Worm (Caenorhabditis elegans) whole organism, L3 larva: ENCODE data around the gene idpp-3.

ENCODE experiments used
- ceh-28 ChIP-seq: fragments of 150-350 bp; optimal IDR thresholded peaks from 2 replicates; lab custom pipeline; 2014; ENCODE audit warnings: missing biosample characterization, missing genetic modification reagents, missing genetic modification characterization
- elt-1 ChIP-seq: fragments of 150-350 bp; optimal IDR thresholded peaks from 2 replicates; lab custom pipeline; 2014; ENCODE audit warnings: missing biosample characterization, missing genetic modification characterization
- nhr-11 ChIP-seq: fragments of 150-350 bp; optimal IDR thresholded peaks from 2 replicates; lab custom pipeline; 2014; ENCODE audit warnings: missing biosample characterization, missing genetic modification characterization

ce11 chrX:15003891-15004550, 42.6 kb upstream of the idpp-3 start, which contains the start of gene slc-25A18.1:
- TF ChIP-seq elt-1 (tag; lab: Kevin White, UChicago): no peak
- TF ChIP-seq nhr-11 (tag; lab: Kevin White, UChicago): no peak
- TF ChIP-seq ceh-28: no peak
